Worm (Caenorhabditis elegans): ENCODE results near the gene gta-1.

- TF ChIP-seq let-607 (tag; optimal IDR thresholded peaks at IDR 0.05) (no peak), madf-8 (GFP tag; conservative IDR thresholded peaks at IDR 0.05) (no peak), ceh-100 (GFP tag; IDR thresholded peaks at IDR 0.05) (no peak)
Measured at ce11 chrIV:10206182-10206581, 25.7 kb downstream of the gta-1 start, which contains the start of gene K04D7.6.

Data from whole organism, young adult.